Fruit fly (Drosophila melanogaster) whole organism, embryonic: Measurements from ENCODE around the gene Myo28B1.
A peak's percentile ranks its signal among the peaks of the same experiment; 100 is the strongest.

ENCODE experiments used
- Blimp-1 ChIP-seq: fragments of 200-800 bp; sonication (Bioruptor generic); optimal IDR thresholded peaks from 3 replicates; lab custom pipeline; 2018; ENCODE audit warnings: missing biosample characterization, missing genetic modification characterization, mild to moderate bottlenecking, moderate library complexity, missing genetic modification reagents
- CG10543 ChIP-seq: fragments of 200-800 bp; sonication (Bioruptor generic); optimal IDR thresholded peaks from 3 replicates; lab custom pipeline; 2017; ENCODE audit warnings: missing biosample characterization, mild to moderate bottlenecking, missing genetic modification characterization, moderate library complexity
- CG11504 ChIP-seq: fragments of 200-800 bp; sonication (Bioruptor generic); optimal IDR thresholded peaks from 3 replicates; lab custom pipeline; 2019; ENCODE audit warnings: missing biosample characterization, mild to moderate bottlenecking, missing genetic modification characterization, moderate library complexity
- CG12071 ChIP-seq: fragments of 200-800 bp; sonication (Bioruptor generic); optimal IDR thresholded peaks from 3 replicates; lab custom pipeline; 2018; ENCODE audit warnings: missing biosample characterization, mild to moderate bottlenecking, missing genetic modification characterization
- CG14860 ChIP-seq: fragments of 200-800 bp; sonication (Bioruptor generic); IDR thresholded peaks from 3 replicates; pipeline ENCODE4 v1.3.6; 2022; ENCODE audit warnings: missing biosample characterization, missing genetic modification characterization; ENCODE audit not compliant: partially characterized antibody
- CG1529 ChIP-seq: fragments of 200-800 bp; sonication (Bioruptor generic); optimal IDR thresholded peaks from 3 replicates; lab custom pipeline; 2018; ENCODE audit warnings: missing biosample characterization, missing genetic modification characterization
- CG18011 ChIP-seq: fragments of 200-800 bp; sonication (Bioruptor generic); optimal IDR thresholded peaks from 2 replicates; lab custom pipeline; 2017; ENCODE audit warnings: missing biosample characterization, missing genetic modification characterization, mild to moderate bottlenecking, moderate library complexity, missing genotype
- CG18599 ChIP-seq: fragments of 200-800 bp; sonication (Bioruptor generic); optimal IDR thresholded peaks from 3 replicates; lab custom pipeline; 2017; ENCODE audit warnings: missing biosample characterization, missing genetic modification characterization, mild to moderate bottlenecking, moderate library complexity, missing genetic modification reagents
- CG18619 ChIP-seq: fragments of 200-800 bp; sonication (Bioruptor generic); optimal IDR thresholded peaks from 3 replicates; lab custom pipeline; 2017; ENCODE audit warnings: missing biosample characterization, mild to moderate bottlenecking, missing genetic modification characterization
- CG2129 ChIP-seq: fragments of 200-800 bp; sonication (Bioruptor generic); IDR thresholded peaks from 2 replicates; pipeline ENCODE4 v1.3.6; 2022; ENCODE audit warnings: missing biosample characterization, missing genetic modification characterization; ENCODE audit not compliant: partially characterized antibody
- CG2678 ChIP-seq: fragments of 200-800 bp; sonication (Bioruptor generic); optimal IDR thresholded peaks from 3 replicates; lab custom pipeline; 2019; ENCODE audit warnings: missing biosample characterization, mild to moderate bottlenecking, missing genetic modification characterization, moderate library complexity
- CG32767 ChIP-seq: fragments of 200-800 bp; sonication (Bioruptor generic); IDR thresholded peaks from 2 replicates; pipeline ENCODE4 v1.3.6; 2022; ENCODE audit warnings: missing biosample characterization, missing genetic modification characterization
- CG4707 ChIP-seq: fragments of 200-800 bp; sonication (Bioruptor generic); optimal IDR thresholded peaks from 2 replicates; lab custom pipeline; 2018; ENCODE audit warnings: missing biosample characterization, mild to moderate bottlenecking, missing genetic modification characterization, moderate library complexity
- CG7271 ChIP-seq: fragments of 200-800 bp; sonication (Bioruptor generic); optimal IDR thresholded peaks from 2 replicates; lab custom pipeline; 2018; ENCODE audit warnings: missing biosample characterization, mild to moderate bottlenecking, missing genetic modification characterization, moderate library complexity
- CG7928 ChIP-seq: fragments of 200-800 bp; sonication (Bioruptor generic); optimal IDR thresholded peaks from 2 replicates; lab custom pipeline; 2017; ENCODE audit warnings: missing biosample characterization, mild to moderate bottlenecking, missing genetic modification characterization
- CG8388 ChIP-seq: fragments of 200-800 bp; sonication (Bioruptor generic); optimal IDR thresholded peaks from 2 replicates; lab custom pipeline; 2019; ENCODE audit warnings: missing biosample characterization, mild to moderate bottlenecking, missing genetic modification characterization, moderate library complexity
- CG8478 ChIP-seq: fragments of >200 bp; optimal IDR thresholded peaks from 2 replicates; lab custom pipeline; 2018
- CG9437 ChIP-seq: fragments of 200-800 bp; sonication (Bioruptor generic); optimal IDR thresholded peaks from 2 replicates; lab custom pipeline; 2018; ENCODE audit warnings: missing biosample characterization, mild to moderate bottlenecking, missing genetic modification characterization
- HmgD ChIP-seq: fragments of 200-800 bp; sonication (Bioruptor generic); optimal IDR thresholded peaks from 3 replicates; lab custom pipeline; 2016; ENCODE audit warnings: missing biosample characterization, missing genetic modification characterization
- Kr ChIP-seq: fragments of 200-800 bp; sonication (Bioruptor generic); optimal IDR thresholded peaks from 2 replicates; lab custom pipeline; 2017; ENCODE audit warnings: missing biosample characterization, mild to moderate bottlenecking, missing genetic modification characterization
- Lhr ChIP-seq: fragments of 200-800 bp; sonication (Bioruptor generic); optimal IDR thresholded peaks from 3 replicates; lab custom pipeline; 2017; ENCODE audit warnings: mild to moderate bottlenecking, missing biosample characterization, missing genetic modification reagents, missing genetic modification characterization
- Med ChIP-seq: fragments of 200-800 bp; sonication (Bioruptor generic); peaks from one replicate; lab custom pipeline; 2016; ENCODE audit warnings: missing biosample characterization, missing genetic modification characterization, mild to moderate bottlenecking, inconsistent platforms, moderate library complexity
- Nf-YC ChIP-seq: fragments of 200-800 bp; optimal IDR thresholded peaks from 3 replicates; lab custom pipeline; 2019; ENCODE audit warnings: missing biosample characterization, mild to moderate bottlenecking, missing genetic modification characterization, moderate library complexity
- Oli ChIP-seq: fragments of 200-800 bp; sonication (Bioruptor generic); optimal IDR thresholded peaks from 2 replicates; lab custom pipeline; 2018; ENCODE audit warnings: missing biosample characterization, mild to moderate bottlenecking, missing genetic modification characterization, moderate library complexity
- Six4 ChIP-seq: fragments of 200-800 bp; sonication (Bioruptor generic); optimal IDR thresholded peaks from 2 replicates; lab custom pipeline; 2016; ENCODE audit warnings: missing biosample characterization, missing genetic modification characterization
- Stat92E ChIP-seq, 3 experiments: fragments of >200 bp in 2 of 3; fragments of 200-800 bp in 1 of 3; sonication (Bioruptor generic) in 1 of 3; optimal IDR thresholded peaks; 2 replicates each; lab custom pipeline; 2017 to 2019; ENCODE audit warnings: missing biosample characterization in 3 of 3, missing genetic modification characterization in 3 of 3, mild to moderate bottlenecking in 1 of 3, moderate library complexity in 1 of 3
- Vsx1 ChIP-seq: fragments of 200-800 bp; sonication (Bioruptor generic); optimal IDR thresholded peaks from 2 replicates; lab custom pipeline; 2017; ENCODE audit warnings: missing biosample characterization, mild to moderate bottlenecking, missing genetic modification characterization, missing genetic modification reagents
- ap ChIP-seq: fragments of 200-800 bp; sonication (Bioruptor generic); IDR thresholded peaks from 2 replicates; pipeline ENCODE4 v1.3.6; 2022; ENCODE audit warnings: missing biosample characterization, missing genetic modification characterization
- ara ChIP-seq: fragments of 200-800 bp; sonication (Bioruptor generic); IDR thresholded peaks from 2 replicates; pipeline ENCODE4 v1.3.6; 2022; ENCODE audit warnings: missing biosample characterization, missing genetic modification characterization
- az2 ChIP-seq: fragments of 200-800 bp; sonication (Bioruptor generic); optimal IDR thresholded peaks from 3 replicates; lab custom pipeline; 2016; ENCODE audit warnings: missing biosample characterization, missing genetic modification characterization
- bsh ChIP-seq, 2 experiments: fragments of 200-800 bp; sonication (Bioruptor generic); optimal IDR thresholded peaks; 2 replicates each; lab custom pipeline; 2017 to 2018; ENCODE audit warnings: mild to moderate bottlenecking in 2 of 2, missing biosample characterization in 2 of 2, missing genetic modification characterization in 2 of 2, moderate library complexity in 1 of 2
- chm ChIP-seq: fragments of 200-800 bp; sonication (Bioruptor generic); IDR thresholded peaks from 2 replicates; pipeline ENCODE4 v1.3.6; 2022; ENCODE audit warnings: missing biosample characterization, missing genetic modification characterization
- cwo ChIP-seq: fragments of 200-800 bp; sonication (Bioruptor generic); optimal IDR thresholded peaks from 3 replicates; lab custom pipeline; 2017; ENCODE audit warnings: missing biosample characterization, missing genetic modification characterization, mild to moderate bottlenecking, moderate library complexity, missing genetic modification reagents
- dm ChIP-seq: fragments of 200-800 bp; sonication (Bioruptor generic); optimal IDR thresholded peaks from 3 replicates; lab custom pipeline; 2016; ENCODE audit warnings: missing biosample characterization, missing genetic modification characterization
- ems ChIP-seq: fragments of 200-800 bp; sonication (Bioruptor generic); optimal IDR thresholded peaks from 3 replicates; lab custom pipeline; 2016; ENCODE audit warnings: missing biosample characterization, missing genetic modification characterization
- gem ChIP-seq: fragments of 200-800 bp; sonication (Bioruptor generic); optimal IDR thresholded peaks from 2 replicates; lab custom pipeline; 2019; ENCODE audit warnings: missing biosample characterization, mild to moderate bottlenecking, missing genetic modification characterization, moderate library complexity
- kay ChIP-seq: fragments of 200-800 bp; sonication (Bioruptor generic); optimal IDR thresholded peaks from 2 replicates; lab custom pipeline; 2016; ENCODE audit warnings: missing biosample characterization, missing genetic modification characterization
- lab ChIP-seq: fragments of 200-800 bp; sonication (Bioruptor generic); optimal IDR thresholded peaks from 3 replicates; lab custom pipeline; 2017; ENCODE audit warnings: missing biosample characterization, missing genetic modification characterization, mild to moderate bottlenecking, moderate library complexity, missing genetic modification reagents
- oc ChIP-seq: fragments of 200-800 bp; sonication (Bioruptor generic); optimal IDR thresholded peaks from 2 replicates; lab custom pipeline; 2018; ENCODE audit warnings: missing biosample characterization, mild to moderate bottlenecking, missing genetic modification characterization, moderate library complexity
- prd ChIP-seq, 3 experiments: fragments of >200 bp in 2 of 3; fragments of 200-800 bp in 1 of 3; sonication (Bioruptor generic) in 1 of 3; optimal IDR thresholded peaks in 2 of 3; IDR thresholded peaks in 1 of 3; 2 replicates in 2 of 3; 3 replicates in 1 of 3; pipeline versions ENCODE4 v1.3.6 to Lab custom; 2017 to 2022; ENCODE audit warnings: missing biosample characterization in 1 of 3, missing genetic modification characterization in 1 of 3
- ranshi ChIP-seq: fragments of 200-800 bp; sonication (Bioruptor generic); IDR thresholded peaks from 2 replicates; pipeline ENCODE4 v1.3.6; 2022; ENCODE audit warnings: missing biosample characterization, missing genetic modification characterization
- sug ChIP-seq: fragments of 200-800 bp; optimal IDR thresholded peaks from 2 replicates; lab custom pipeline; 2019; ENCODE audit warnings: missing biosample characterization, mild to moderate bottlenecking, missing genetic modification characterization, moderate library complexity
- tgo ChIP-seq: fragments of 200-800 bp; sonication (Bioruptor generic); IDR thresholded peaks from 3 replicates; pipeline ENCODE4 v1.3.6; 2022; ENCODE audit warnings: missing biosample characterization, missing genetic modification characterization
- toy ChIP-seq: fragments of 200-800 bp; sonication (Bioruptor generic); IDR thresholded peaks from 2 replicates; pipeline ENCODE4 v1.3.6; 2022; ENCODE audit warnings: missing biosample characterization, missing genetic modification characterization
- tx ChIP-seq: fragments of 200-800 bp; sonication (Bioruptor generic); optimal IDR thresholded peaks from 2 replicates; lab custom pipeline; 2016; ENCODE audit warnings: missing biosample characterization, missing genetic modification characterization
- usp ChIP-seq: fragments of >200 bp; optimal IDR thresholded peaks from 2 replicates; lab custom pipeline; 2017; ENCODE audit warnings: missing biosample characterization, missing genetic modification characterization
- vnd ChIP-seq: fragments of 200-800 bp; sonication (Bioruptor generic); IDR thresholded peaks from 3 replicates; pipeline ENCODE4 v1.3.6; 2022; ENCODE audit warnings: missing biosample characterization, missing genetic modification characterization; ENCODE audit not compliant: partially characterized antibody
- zfh2 ChIP-seq: fragments of 200-800 bp; sonication (Bioruptor generic); optimal IDR thresholded peaks from 2 replicates; lab custom pipeline; 2016; ENCODE audit warnings: missing biosample characterization, missing genetic modification characterization

Gene Myo28B1

DNA sequence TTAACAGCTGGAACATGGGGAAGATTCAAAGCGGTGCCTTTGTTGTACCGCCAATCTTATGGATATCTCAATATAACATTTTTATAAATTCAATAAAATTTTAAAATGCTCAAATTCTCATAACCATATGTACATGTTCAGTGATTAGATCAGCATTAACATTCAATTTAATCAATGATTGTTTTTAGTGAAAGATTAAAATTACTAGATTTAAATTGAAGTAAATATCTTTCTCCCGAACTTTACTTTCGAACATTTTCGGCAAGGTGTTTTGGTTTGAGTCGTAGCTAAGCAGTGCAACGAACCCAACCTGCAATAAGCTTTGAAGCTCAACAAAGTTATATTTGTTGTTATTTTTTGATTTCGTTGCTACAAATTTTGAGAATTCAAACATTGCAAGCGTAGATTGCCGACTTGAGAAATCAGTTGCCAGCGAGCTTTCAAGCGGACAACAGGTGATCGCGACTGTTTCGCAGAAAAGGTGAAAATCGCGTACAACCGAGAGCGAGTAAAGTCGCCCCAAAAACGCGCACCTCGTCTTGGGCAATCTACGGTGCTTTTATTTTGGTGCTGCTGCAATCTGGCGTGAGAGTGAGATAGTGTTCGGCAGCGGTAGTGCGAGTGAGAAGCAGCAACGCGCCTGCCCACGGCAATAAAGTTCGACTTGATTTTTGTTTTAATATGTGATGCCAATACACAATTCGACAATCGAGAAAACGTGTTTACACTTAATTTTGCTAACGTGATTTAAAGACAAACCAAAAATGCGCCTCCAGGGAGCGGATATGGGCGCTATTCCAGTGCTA lies 36.7 kb downstream of the Myo28B1 start, which contains the start of gene Tep3 (continued):
- no peak for TF ChIP-seq CG1529 (GFP tag; lab: Kevin White, UChicago)
- TF ChIP-seq tgo, result no peak
- TF ChIP-seq ara (GFP tag; lab: Robert Waterston, UW), result no peak
- TF ChIP-seq CG2129, result no peak
- TF ChIP-seq CG12071 (GFP tag; lab: Kevin White, UChicago), result no peak
- no peak for TF ChIP-seq CG18011 (GFP tag; lab: Kevin White, UChicago)
- no peak for TF ChIP-seq Stat92E (GFP tag; optimal IDR thresholded peaks at IDR 0.05; lab: Kevin White, UChicago)
- TF ChIP-seq ems (GFP tag; lab: Kevin White, UChicago), result no peak
- no peak for TF ChIP-seq chm (GFP tag; lab: Robert Waterston, UW)
- TF ChIP-seq Blimp-1, result peak; percentile 27
- no peak for TF ChIP-seq vnd (GFP tag; lab: Robert Waterston, UW)
- no peak for TF ChIP-seq kay
- peak; percentile 50 for TF ChIP-seq oc (tag; lab: Kevin White, UChicago)
- no peak for TF ChIP-seq Nf-YC (tag; lab: Kevin White, UChicago)
- TF ChIP-seq dm (GFP tag; lab: Kevin White, UChicago), result no peak
- no peak for TF ChIP-seq prd (optimal IDR thresholded peaks at IDR 0.05; lab: Kevin White, UChicago)
- TF ChIP-seq prd (GFP tag; IDR thresholded peaks at IDR 0.05; lab: Robert Waterston, UW), result 0 out of 3 replicates have a peak, but pooled peaks have one; percentile 37
- no peak for TF ChIP-seq ap (GFP tag; lab: Robert Waterston, UW)
- TF ChIP-seq Lhr, result peak; percentile 29
- TF ChIP-seq lab (GFP tag; lab: Kevin White, UChicago), result peak; percentile 36
- TF ChIP-seq CG7928 (GFP tag; lab: Kevin White, UChicago), result no peak
- peak; percentile 7 for TF ChIP-seq CG18619 (GFP tag; lab: Kevin White, UChicago)
- no peak for TF ChIP-seq CG7271
- TF ChIP-seq CG8388 (GFP tag; lab: Kevin White, UChicago), result no peak
- no peak for TF ChIP-seq ranshi (GFP tag; lab: Robert Waterston, UW)
- TF ChIP-seq CG14860 (GFP tag; lab: Robert Waterston, UW), result no peak
- TF ChIP-seq CG2678 (tag; lab: Kevin White, UChicago), result no peak
- no peak for TF ChIP-seq tx (GFP tag; lab: Kevin White, UChicago)
- no peak for TF ChIP-seq Six4 (GFP tag; lab: Kevin White, UChicago)
- TF ChIP-seq cwo (GFP tag; lab: Kevin White, UChicago), result no peak
- TF ChIP-seq Kr (GFP tag; lab: Kevin White, UChicago), result no peak
- peak; percentile 36 for TF ChIP-seq CG18599 (GFP tag; lab: Kevin White, UChicago)
- no peak for TF ChIP-seq usp (GFP tag; lab: Kevin White, UChicago)
- TF ChIP-seq toy (GFP tag; lab: Robert Waterston, UW), result no peak
- TF ChIP-seq CG4707 (GFP tag; lab: Kevin White, UChicago), result no peak
- peak; percentile 4 for TF ChIP-seq az2 (GFP tag; lab: Kevin White, UChicago)
- TF ChIP-seq Med (GFP tag; lab: Kevin White, UChicago), result peak; percentile 92
- TF ChIP-seq bsh (GFP tag; optimal IDR thresholded peaks at IDR 0.05; lab: Kevin White, UChicago), result no peak
- peak; percentile 6 for TF ChIP-seq sug (tag; lab: Kevin White, UChicago)
- peak; percentile 15 for TF ChIP-seq zfh2 (GFP tag; lab: Kevin White, UChicago)
- no peak for TF ChIP-seq CG32767
- TF ChIP-seq CG10543 (GFP tag; lab: Kevin White, UChicago), result peak; percentile 9
- TF ChIP-seq CG8478 (lab: Kevin White, UChicago), result no peak
- TF ChIP-seq HmgD (GFP tag; lab: Kevin White, UChicago), result no peak
- no peak for TF ChIP-seq Vsx1 (GFP tag; lab: Kevin White, UChicago)
- no peak for TF ChIP-seq Oli (tag; lab: Kevin White, UChicago)
- no peak for TF ChIP-seq CG9437 (GFP tag; lab: Kevin White, UChicago)
- peak; percentile 53 for TF ChIP-seq gem (tag; lab: Kevin White, UChicago)
- no peak for TF ChIP-seq CG11504
